Worm (Caenorhabditis elegans): Measurements from ENCODE around the gene actl-1.

The actl-1 gene

ce11 chrX:6511985-6512384 lies 12.3 kb upstream of the actl-1 start, which contains the start of gene ttr-35:
Gene ttr-35, plus strand, starts transcription at chrX:6512285.
- TF ChIP-seq unc-62 (GFP tag; optimal IDR thresholded peaks at IDR 0.05): no peak

DNA sequence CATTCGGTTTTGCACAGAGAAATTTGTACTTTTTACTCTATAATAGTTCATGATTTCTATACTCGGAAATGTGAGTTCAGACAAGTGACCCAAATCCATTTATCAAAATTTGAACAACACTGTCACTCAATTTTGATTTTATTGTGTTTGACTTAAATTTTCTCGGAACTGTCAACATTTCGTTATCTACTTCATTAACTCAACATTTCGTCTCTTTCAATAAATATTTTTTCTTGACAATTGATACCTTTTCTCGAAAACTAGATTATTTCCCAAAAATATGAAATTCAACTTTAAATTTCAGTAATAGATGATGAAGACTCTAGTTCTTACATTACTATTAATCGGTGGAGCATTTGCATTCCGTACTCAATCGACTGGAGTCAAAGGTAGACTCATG lies 11.0 kb upstream of the actl-1 start, which contains the start of gene ttr-36:
ttr-36 (plus strand) TSS at position 301 of the 400 bp plus-strand sequence.
- no peak for TF ChIP-seq unc-62 (GFP tag; optimal IDR thresholded peaks at IDR 0.05)

DNA sequence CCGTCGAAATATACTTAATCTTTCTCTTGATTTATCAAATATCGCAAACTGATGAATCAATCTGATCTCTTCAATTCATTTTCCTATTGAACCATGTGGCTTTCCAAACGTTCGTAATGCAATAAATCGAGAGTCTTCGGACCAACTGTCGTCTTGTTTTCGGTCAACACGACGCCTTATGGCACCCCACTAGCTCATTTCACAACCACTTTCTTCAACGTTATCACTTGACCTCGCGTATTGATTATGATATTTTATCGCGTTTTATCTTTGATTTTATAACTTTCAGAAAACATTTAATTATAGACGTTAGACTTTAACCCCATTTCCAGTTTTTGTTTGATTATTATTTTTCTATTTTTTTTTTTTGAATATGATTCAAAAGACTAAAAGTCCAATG lies 10.2 kb upstream of the actl-1 start:
- no peak for TF ChIP-seq unc-62 (GFP tag; optimal IDR thresholded peaks at IDR 0.05)

DNA sequence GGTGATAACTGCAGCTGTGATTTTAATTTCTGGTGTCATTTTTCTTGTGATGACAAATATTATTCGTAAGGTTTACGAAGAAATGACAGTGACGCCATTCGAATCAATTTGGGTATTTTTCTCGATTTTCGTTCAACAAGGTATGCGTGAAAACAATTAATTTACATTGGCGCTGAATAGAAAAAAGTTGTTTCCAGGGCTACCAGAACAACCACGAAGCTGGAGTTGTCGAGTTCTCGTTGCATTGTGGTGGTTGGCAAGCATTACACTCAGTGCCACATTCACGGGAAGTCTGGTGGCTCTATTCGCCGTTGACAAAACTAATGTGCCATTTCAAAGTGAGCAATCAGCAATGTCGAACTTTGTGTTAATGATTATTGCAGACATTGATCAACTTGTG lies 8.1 kb upstream of the actl-1 start:
- TF ChIP-seq unc-62 (GFP tag; optimal IDR thresholded peaks at IDR 0.05): no peak

DNA sequence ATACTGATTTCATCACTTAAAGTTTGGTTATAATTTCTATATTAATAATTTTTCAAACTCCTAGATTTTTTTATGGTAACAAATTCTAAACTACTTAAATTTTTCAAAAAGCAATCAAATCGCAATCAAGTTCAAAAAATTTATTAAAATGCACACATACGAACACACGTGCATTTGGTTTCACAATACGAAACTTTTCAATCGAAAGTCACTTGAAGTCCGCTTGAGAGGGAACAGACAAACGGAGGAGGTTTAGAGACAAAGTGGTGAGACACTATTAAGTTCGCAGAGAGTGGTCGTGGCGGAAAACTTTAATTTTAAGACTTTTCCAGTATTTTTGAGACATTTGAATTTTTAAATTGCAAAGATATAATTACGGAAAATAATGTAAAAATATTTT lies 6.0 kb upstream of the actl-1 start, which contains the start of gene glr-8:
glr-8 (plus strand) TSS at position 319 of the 400 bp plus-strand sequence.
- TF ChIP-seq unc-62 (GFP tag; optimal IDR thresholded peaks at IDR 0.05): no peak

- TF ChIP-seq unc-62 (GFP tag; optimal IDR thresholded peaks at IDR 0.05): no peak
Observed at ce11 chrX:6505008-6505407, 5.4 kb upstream of the actl-1 start, which contains the start of gene cdf-1. Gene cdf-1, minus strand, starts transcription at chrX:6505143.

- no peak for TF ChIP-seq unc-62 (GFP tag; optimal IDR thresholded peaks at IDR 0.05)
Observed at ce11 chrX:6503148-6503547, 3.5 kb upstream of the actl-1 start.

ce11 chrX:6484780-6485179 lies 14.9 kb downstream of the actl-1 start, which contains the start of gene gar-1:
Gene gar-1, minus strand, starts transcription at chrX:6484880.
- TF ChIP-seq unc-62 (GFP tag; optimal IDR thresholded peaks at IDR 0.05): no peak

- TF ChIP-seq unc-62 (GFP tag; optimal IDR thresholded peaks at IDR 0.05): no peak
Observed at ce11 chrX:6476540-6476939, 23.1 kb downstream of the actl-1 start, which contains the start of gene C15B12.1. Gene C15B12.1, plus strand, starts transcription at chrX:6476810.

DNA sequence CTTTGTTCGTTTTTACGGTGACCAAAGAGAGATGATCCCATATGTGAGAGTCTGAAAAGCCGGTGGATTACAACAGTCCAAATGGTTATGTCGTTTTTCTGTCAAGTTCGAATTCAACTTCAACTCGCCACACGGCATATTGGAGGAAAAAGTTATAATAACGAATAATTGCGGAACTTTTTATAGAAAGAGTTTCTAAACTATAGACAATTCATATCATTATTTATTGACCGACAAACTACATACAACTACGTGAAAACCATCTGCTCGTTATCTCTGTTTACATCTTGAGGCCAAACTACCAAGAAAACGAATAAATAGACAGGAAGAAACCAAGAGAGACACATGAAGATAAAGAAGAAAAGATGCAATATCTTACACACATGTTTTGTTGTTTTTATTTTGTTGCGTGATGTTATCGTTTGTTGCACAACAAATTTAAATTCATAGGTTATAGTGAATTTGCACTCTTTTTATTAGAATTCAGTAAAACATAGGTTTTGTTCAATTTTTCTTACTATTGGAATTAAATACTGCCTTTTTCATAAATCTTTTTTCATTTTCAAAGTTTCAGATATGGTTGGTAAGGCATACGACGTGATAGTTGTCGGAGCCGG lies 25.8 kb downstream of the actl-1 start, which contains the start of the genes C15B12.4 and C15B12.8:
C15B12.4 (minus strand) TSS at position 51 of the 617 bp plus-strand sequence.
C15B12.8 (plus strand) TSS at position 567 of the 617 bp plus-strand sequence.
- no peak for TF ChIP-seq unc-62 (GFP tag; optimal IDR thresholded peaks at IDR 0.05)

DNA sequence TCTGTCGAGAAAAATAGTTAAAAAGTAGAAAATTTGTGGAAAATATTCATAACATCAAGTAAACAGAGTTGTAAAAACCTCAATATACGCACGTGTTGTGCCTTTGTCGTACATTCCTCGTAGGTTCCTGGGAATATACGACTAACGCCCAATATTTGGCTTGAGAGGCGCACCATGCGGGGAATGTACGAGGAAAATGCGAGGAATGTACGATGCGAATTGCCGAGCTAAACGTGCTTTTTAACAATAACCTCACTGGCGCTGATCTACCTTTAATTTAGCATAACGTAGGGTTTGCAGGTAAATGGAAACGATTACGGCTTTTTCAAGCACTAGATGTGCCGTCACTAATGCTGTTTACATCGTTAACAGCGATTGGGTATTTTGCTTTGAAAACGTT lies 31.1 kb downstream of the actl-1 start, which contains the start of gene C15B12.9:
C15B12.9 (plus strand) TSS at position 301 of the 400 bp plus-strand sequence.
- no peak for TF ChIP-seq unc-62 (GFP tag; optimal IDR thresholded peaks at IDR 0.05)

DNA sequence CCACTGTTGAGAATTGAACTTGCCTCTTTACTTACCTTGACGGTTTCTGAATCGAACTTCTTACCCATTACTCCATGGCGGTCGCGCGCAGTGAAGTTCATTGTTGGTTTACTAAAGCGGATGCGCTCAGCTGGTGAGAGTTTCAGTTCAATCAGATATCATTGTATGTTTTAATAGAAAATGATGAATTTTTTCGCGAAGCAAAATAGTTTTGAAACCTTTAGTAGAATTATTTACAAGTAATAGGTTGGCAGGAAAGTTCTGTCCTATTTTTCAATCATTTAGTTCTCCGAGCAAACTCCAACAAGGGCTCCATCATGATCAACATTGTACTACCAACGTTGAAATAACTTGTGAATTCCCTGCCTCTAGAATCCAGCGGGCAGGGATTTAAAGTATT lies 32.2 kb downstream of the actl-1 start, which contains the start of gene C15B12.3:
C15B12.3 (minus strand) TSS at position 101 of the 400 bp plus-strand sequence.
- TF ChIP-seq unc-62 (GFP tag; optimal IDR thresholded peaks at IDR 0.05): no peak

ce11 chrX:6462995-6463462 lies 36.6 kb downstream of the actl-1 start, which contains the start of gene C15B12.2:
Gene C15B12.2, plus strand, starts transcription at chrX:6463412.
- TF ChIP-seq unc-62 (GFP tag; optimal IDR thresholded peaks at IDR 0.05): no peak

DNA sequence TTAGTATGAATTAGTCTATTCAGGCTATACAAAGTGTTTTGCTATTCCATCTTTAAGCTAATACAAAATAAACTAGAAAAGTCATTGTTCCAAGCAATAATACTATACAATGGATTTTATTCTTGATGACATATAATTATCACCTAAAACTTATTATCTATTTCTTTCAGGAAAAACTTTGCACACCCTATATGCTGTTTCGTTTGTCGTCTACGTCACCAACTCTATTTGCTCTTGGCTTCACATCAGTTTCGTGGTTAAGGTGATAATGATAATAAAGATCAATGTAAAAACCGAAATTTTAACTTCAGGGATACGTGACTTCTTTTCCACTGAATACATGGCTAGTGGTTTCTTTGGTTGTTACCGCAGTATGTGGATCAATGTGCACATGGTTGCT lies 37.2 kb downstream of the actl-1 start:
- no peak for TF ChIP-seq unc-62 (GFP tag; optimal IDR thresholded peaks at IDR 0.05)

ce11 chrX:6461729-6462128 lies 37.9 kb downstream of the actl-1 start, which contains the start of gene K04E7.1:
Gene K04E7.1, plus strand, starts transcription at chrX:6462029.
- TF ChIP-seq unc-62 (GFP tag; optimal IDR thresholded peaks at IDR 0.05): no peak

- TF ChIP-seq unc-62 (GFP tag; optimal IDR thresholded peaks at IDR 0.05): no peak
Observed at ce11 chrX:6460123-6460522, 39.5 kb downstream of the actl-1 start.

- TF ChIP-seq unc-62 (GFP tag; optimal IDR thresholded peaks at IDR 0.05): no peak
Observed at ce11 chrX:6458467-6458866, 41.2 kb downstream of the actl-1 start.
